Worm (Caenorhabditis elegans): Measurements from ENCODE around the gene F37B4.10.

ce11 chrV:2830817-2831216, 46.6 kb downstream of the F37B4.10 start, which contains the start of gene srw-2:
- TF ChIP-seq ceh-34 (tag; optimal IDR thresholded peaks at IDR 0.05) = no peak
- TF ChIP-seq rnt-1 (tag; optimal IDR thresholded peaks at IDR 0.05) = no peak
- TF ChIP-seq ttx-3 (tag; optimal IDR thresholded peaks at IDR 0.05) = no peak
- no peak for TF ChIP-seq hlh-30 (tag; optimal IDR thresholded peaks at IDR 0.05; ENCODE audit: insufficient read depth)
- TF ChIP-seq odd-2 (tag; optimal IDR thresholded peaks at IDR 0.05) = no peak
- no peak for TF ChIP-seq sox-4 (tag; optimal IDR thresholded peaks at IDR 0.05)
- TF ChIP-seq nfya-1 (tag; optimal IDR thresholded peaks at IDR 0.05) = no peak
- TF ChIP-seq C38D4.7 (GFP tag; optimal IDR thresholded peaks at IDR 0.05) = no peak
- TF ChIP-seq T23F11.4 (GFP tag; optimal IDR thresholded peaks at IDR 0.05) = no peak
- TF ChIP-seq hlh-8 (tag; optimal IDR thresholded peaks at IDR 0.05) = no peak
- TF ChIP-seq unc-3 (GFP tag; conservative IDR thresholded peaks at IDR 0.05) = no peak
- no peak for TF ChIP-seq unc-3 (tag; optimal IDR thresholded peaks at IDR 0.05)
- TF ChIP-seq elt-2 (tag; optimal IDR thresholded peaks at IDR 0.05) = no peak

All from whole organism, late embryonic.